Worm (Caenorhabditis elegans): ENCODE data around the gene B0250.8.

DNA sequence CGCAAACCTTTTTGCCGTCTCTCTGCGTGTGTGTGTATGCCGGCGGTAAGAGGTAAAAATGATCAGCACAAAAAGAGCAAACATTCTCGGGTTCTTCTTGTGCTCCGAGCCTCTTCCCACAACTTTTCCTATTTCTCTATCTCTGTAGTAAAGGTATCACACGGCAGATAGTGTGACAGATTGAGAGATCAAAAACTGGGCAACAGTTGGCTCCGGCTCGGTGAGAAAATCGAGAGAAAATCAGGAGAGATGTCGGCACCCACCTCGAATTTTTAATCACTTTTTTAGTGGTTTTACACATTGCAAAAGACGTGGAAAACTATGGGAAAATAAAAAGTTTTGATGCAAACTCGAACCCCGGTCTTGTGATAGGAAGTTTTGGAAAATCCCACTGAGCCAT, 18.5 kb downstream of the B0250.8 start:
- TF ChIP-seq lin-13 (GFP tag; optimal IDR thresholded peaks at IDR 0.05) (no peak), unc-62 (GFP tag; optimal IDR thresholded peaks at IDR 0.05) (no peak), alr-1 (tag; optimal IDR thresholded peaks at IDR 0.05; ENCODE audit: borderline replicate concordance) (no peak), ceh-63 (GFP tag; optimal IDR thresholded peaks at IDR 0.05) (no peak), lsy-2 (tag; optimal IDR thresholded peaks at IDR 0.05) (peak in 1 of 2 experiments; percentile 30), ama-1 (optimal IDR thresholded peaks at IDR 0.05) (no peak), elt-3 (tag; optimal IDR thresholded peaks at IDR 0.05) (no peak), pqm-1 (tag; optimal IDR thresholded peaks at IDR 0.05) (no peak)
